Worm (Caenorhabditis elegans) whole organism, midembryonic: ENCODE results near the gene acs-11.

ENCODE experiments used
- cog-1 ChIP-seq: sonication (generic microtip); optimal IDR thresholded peaks from 2 replicates; lab custom pipeline; 2016; ENCODE audit warnings: missing genetic modification characterization, missing compliant biosample characterization
- flt-1 ChIP-seq: fragments of 200-800 bp; sonication (Bioruptor generic); IDR thresholded peaks from 2 replicates; pipeline ENCODE4 v1.3.6; 2022; ENCODE audit warnings: missing genetic modification characterization, missing compliant biosample characterization
- klf-2 ChIP-seq: fragments of 200-800 bp; sonication (Bioruptor generic); conservative IDR thresholded peaks from 2 replicates; pipeline ENCODE4 v1.3.6; 2022; ENCODE audit warnings: missing genetic modification reagents, missing genetic modification characterization, missing compliant biosample characterization
- ref-1 ChIP-seq: fragments of 200-800 bp; sonication (Bioruptor generic); conservative IDR thresholded peaks from 2 replicates; pipeline ENCODE4 v1.3.6; 2022; ENCODE audit warnings: missing genetic modification reagents, missing genetic modification characterization, missing compliant biosample characterization
- tab-1 ChIP-seq: fragments of 200-800 bp; sonication (Bioruptor generic); IDR thresholded peaks from 2 replicates; pipeline ENCODE4 v1.3.6; 2022; ENCODE audit warnings: missing genetic modification characterization, missing compliant biosample characterization
- ztf-29 ChIP-seq: fragments of 200-800 bp; sonication (Bioruptor generic); IDR thresholded peaks from 2 replicates; pipeline ENCODE4 v1.3.6; 2022; ENCODE audit warnings: missing genetic modification reagents, missing genetic modification characterization, missing compliant biosample characterization

ce11 chrII:4715676-4716075, 26.3 kb upstream of the acs-11 start, which contains the start of gene F41C3.8:
- TF ChIP-seq ref-1 (GFP tag; lab: Robert Waterston, UW) (no peak), ztf-29 (no peak), cog-1 (no peak), flt-1 (GFP tag; lab: Robert Waterston, UW) (no peak), tab-1 (no peak), klf-2 (GFP tag; lab: Robert Waterston, UW) (no peak)
